Worm (Caenorhabditis elegans) whole organism, mixed stage, embryonic: ENCODE results near the gene R04B5.11.

Experiments used
- M03D4.4 ChIP-seq: sonication (generic microtip); optimal IDR thresholded peaks from 2 replicates; lab custom pipeline; 2017; ENCODE audit warnings: mild to moderate bottlenecking, missing genetic modification characterization, missing compliant biosample characterization
- bed-3 ChIP-seq: fragments of 200-800 bp; sonication (Bioruptor generic); optimal IDR thresholded peaks from 3 replicates; lab custom pipeline; 2018; ENCODE audit warnings: mild to moderate bottlenecking, missing genetic modification characterization, moderate library complexity, missing compliant biosample characterization
- blmp-1 ChIP-seq: fragments of 150-350 bp; optimal IDR thresholded peaks from 2 replicates; lab custom pipeline; 2014; ENCODE audit warnings: missing biosample characterization, missing genetic modification characterization
- ceh-39 ChIP-seq: fragments of 150-350 bp; optimal IDR thresholded peaks from 2 replicates; lab custom pipeline; 2014; ENCODE audit warnings: missing biosample characterization, missing genetic modification characterization
- ceh-43 ChIP-seq: fragments of 200-800 bp; sonication (Bioruptor generic); optimal IDR thresholded peaks from 2 replicates; lab custom pipeline; 2018; ENCODE audit warnings: mild to moderate bottlenecking, missing genetic modification characterization, moderate library complexity, missing compliant biosample characterization
- ceh-83 ChIP-seq: fragments of 200-800 bp; sonication (Bioruptor generic); optimal IDR thresholded peaks from 2 replicates; lab custom pipeline; 2018; ENCODE audit warnings: mild to moderate bottlenecking, missing genetic modification characterization, missing compliant biosample characterization
- ces-1 ChIP-seq: fragments of 150-350 bp; optimal IDR thresholded peaks from 2 replicates; lab custom pipeline; 2014; ENCODE audit warnings: missing biosample characterization, missing genetic modification reagents, missing genetic modification characterization
- cnd-1 ChIP-seq: fragments of 200-800 bp; sonication (Bioruptor generic); optimal IDR thresholded peaks from 2 replicates; lab custom pipeline; 2018; ENCODE audit warnings: mild to moderate bottlenecking, missing genetic modification characterization, missing compliant biosample characterization
- drap-1 ChIP-seq: fragments of 200-800 bp; sonication (Bioruptor generic); optimal IDR thresholded peaks from 3 replicates; lab custom pipeline; 2018; ENCODE audit warnings: mild to moderate bottlenecking, missing genetic modification characterization, missing compliant biosample characterization
- elt-1 ChIP-seq: sonication (generic microtip); optimal IDR thresholded peaks from 2 replicates; lab custom pipeline; 2017; ENCODE audit warnings: missing genetic modification characterization, mild to moderate bottlenecking, missing compliant biosample characterization, antibody characterized with exemption, moderate library complexity, borderline replicate concordance; ENCODE audit not compliant: insufficient read depth
- elt-3 ChIP-seq: fragments of 150-350 bp; optimal IDR thresholded peaks from 2 replicates; lab custom pipeline; 2014; ENCODE audit warnings: missing biosample characterization, missing genetic modification characterization
- flh-1 ChIP-seq: fragments of 200-800 bp; sonication (Bioruptor generic); optimal IDR thresholded peaks from 2 replicates; lab custom pipeline; 2018; ENCODE audit warnings: mild to moderate bottlenecking, missing genetic modification characterization, moderate library complexity, missing compliant biosample characterization
- ham-2 ChIP-seq: fragments of 200-800 bp; sonication (Bioruptor generic); optimal IDR thresholded peaks from 2 replicates; lab custom pipeline; 2018; ENCODE audit warnings: mild to moderate bottlenecking, missing genetic modification characterization, missing compliant biosample characterization
- hlh-1 ChIP-seq: fragments of 150-350 bp; optimal IDR thresholded peaks from 2 replicates; lab custom pipeline; 2014; ENCODE audit warnings: missing biosample characterization, missing genetic modification reagents, missing genetic modification characterization
- lin-13 ChIP-seq: fragments of 150-350 bp; optimal IDR thresholded peaks from 2 replicates; lab custom pipeline; 2014; ENCODE audit warnings: missing biosample characterization, missing genetic modification characterization
- lin-32 ChIP-seq: fragments of 200-800 bp; sonication (Bioruptor generic); optimal IDR thresholded peaks from 2 replicates; lab custom pipeline; 2018; ENCODE audit warnings: mild to moderate bottlenecking, missing genetic modification characterization, missing compliant biosample characterization
- mab-5 ChIP-seq: fragments of 150-350 bp; optimal IDR thresholded peaks from 2 replicates; lab custom pipeline; 2014; ENCODE audit warnings: missing biosample characterization, missing genetic modification characterization
- mls-2 ChIP-seq: sonication (generic microtip); optimal IDR thresholded peaks from 2 replicates; lab custom pipeline; 2016; ENCODE audit warnings: mild to moderate bottlenecking, missing genetic modification characterization, moderate library complexity, missing compliant biosample characterization
- nhr-12 ChIP-seq: fragments of 150-350 bp; optimal IDR thresholded peaks from 2 replicates; lab custom pipeline; 2014; ENCODE audit warnings: missing biosample characterization, missing genetic modification characterization
- nhr-2 ChIP-seq: fragments of 150-350 bp; optimal IDR thresholded peaks from 2 replicates; lab custom pipeline; 2014; ENCODE audit warnings: missing biosample characterization, missing genetic modification characterization
- nhr-237 ChIP-seq: fragments of 150-350 bp; optimal IDR thresholded peaks from 2 replicates; lab custom pipeline; 2014; ENCODE audit warnings: missing biosample characterization, missing genetic modification characterization
- nhr-28 ChIP-seq: fragments of 150-350 bp; optimal IDR thresholded peaks from 2 replicates; lab custom pipeline; 2014; ENCODE audit warnings: missing biosample characterization, missing genetic modification characterization
- nhr-76 ChIP-seq: sonication (generic microtip); optimal IDR thresholded peaks from 2 replicates; lab custom pipeline; 2017; ENCODE audit warnings: missing biosample characterization, missing genetic modification characterization
- pha-4 ChIP-seq: fragments of 150-350 bp; optimal IDR thresholded peaks from 2 replicates; lab custom pipeline; 2018; ENCODE audit warnings: missing biosample characterization, missing genetic modification reagents, missing genetic modification characterization
- sem-2 ChIP-seq: fragments of 200-800 bp; sonication (Bioruptor generic); optimal IDR thresholded peaks from 2 replicates; lab custom pipeline; 2018; ENCODE audit warnings: mild to moderate bottlenecking, missing genetic modification characterization, missing compliant biosample characterization
- snpc-4 ChIP-seq: fragments of 150-350 bp; optimal IDR thresholded peaks from 2 replicates; lab custom pipeline; 2014; ENCODE audit warnings: missing biosample characterization, missing genetic modification characterization
- tbx-8 ChIP-seq: fragments of 200-800 bp; sonication (Bioruptor generic); optimal IDR thresholded peaks from 2 replicates; lab custom pipeline; 2018; ENCODE audit warnings: mild to moderate bottlenecking, missing genetic modification characterization, moderate library complexity, missing compliant biosample characterization
- unc-120 ChIP-seq: sonication (generic microtip); optimal IDR thresholded peaks from 2 replicates; lab custom pipeline; 2017; ENCODE audit warnings: missing genetic modification characterization, missing compliant biosample characterization; ENCODE audit not compliant: poor library complexity, severe bottlenecking
- unc-62 ChIP-seq: fragments of 150-350 bp; optimal IDR thresholded peaks from 2 replicates; lab custom pipeline; 2014; ENCODE audit warnings: missing biosample characterization, missing genetic modification reagents, missing genetic modification characterization
- zip-8 ChIP-seq: fragments of 150-350 bp; optimal IDR thresholded peaks from 2 replicates; lab custom pipeline; 2014; ENCODE audit warnings: missing biosample characterization, missing genetic modification characterization
- ztf-11 ChIP-seq: fragments of 150-350 bp; optimal IDR thresholded peaks from 2 replicates; lab custom pipeline; 2014; ENCODE audit warnings: missing biosample characterization, missing genetic modification characterization

The R04B5.11 gene

ce11 chrV:10081636-10082035, 9.4 kb downstream of the R04B5.11 start, which contains the start of gene nhr-205:
TSS of gene nhr-205 (minus strand) at chrV:10081776.
- TF ChIP-seq nhr-2 (tag; lab: Kevin White, UChicago) (no peak), nhr-76 (tag; lab: Kevin White, UChicago) (no peak), unc-62 (GFP tag; lab: Kevin White, UChicago) (no peak), elt-1 (tag; lab: Kevin White, UChicago) (no peak), M03D4.4 (tag; lab: Kevin White, UChicago) (no peak), tbx-8 (GFP tag; lab: Kevin White, UChicago) (no peak), mab-5 (tag; lab: Kevin White, UChicago) (no peak), ham-2 (no peak), nhr-28 (tag; lab: Kevin White, UChicago) (no peak), ces-1 (GFP tag; lab: Kevin White, UChicago) (no peak), bed-3 (GFP tag; lab: Kevin White, UChicago) (no peak)

- TF ChIP-seq sem-2 (GFP tag; lab: Kevin White, UChicago), result no peak
- no peak for TF ChIP-seq zip-8 (tag; lab: Kevin White, UChicago)
These were observed 10.1 kb downstream of the R04B5.11 start for ce11 chrV:10080905-10081304.

- TF ChIP-seq blmp-1 (tag; lab: Kevin White, UChicago) (no peak), ces-1 (GFP tag; lab: Kevin White, UChicago) (no peak), unc-62 (GFP tag; lab: Kevin White, UChicago) (no peak), ham-2 (no peak), lin-13 (tag; lab: Kevin White, UChicago) (no peak), pha-4 (tag; lab: Kevin White, UChicago) (no peak)
These were observed 12.8 kb downstream of the R04B5.11 start, which contains the start of gene R04B5.1 for ce11 chrV:10078244-10078643. TSS of gene R04B5.1 (minus strand) at chrV:10078344.

- no peak for TF ChIP-seq flh-1 (GFP tag; lab: Kevin White, UChicago)
- no peak for TF ChIP-seq bed-3 (GFP tag; lab: Kevin White, UChicago)
- no peak for TF ChIP-seq ceh-43 (GFP tag; lab: Kevin White, UChicago)
- no peak for TF ChIP-seq elt-3 (tag; lab: Kevin White, UChicago)
- TF ChIP-seq unc-120, result no peak
- no peak for TF ChIP-seq ztf-11 (tag; lab: Kevin White, UChicago)
- TF ChIP-seq hlh-1 (tag; lab: Kevin White, UChicago), result no peak
- no peak for TF ChIP-seq nhr-12 (tag; lab: Kevin White, UChicago)
- no peak for TF ChIP-seq ceh-83
- no peak for TF ChIP-seq sem-2 (GFP tag; lab: Kevin White, UChicago)
- TF ChIP-seq ces-1 (GFP tag; lab: Kevin White, UChicago), result no peak
- no peak for TF ChIP-seq pha-4 (tag; lab: Kevin White, UChicago)
- no peak for TF ChIP-seq lin-13 (tag; lab: Kevin White, UChicago)
- TF ChIP-seq zip-8 (tag; lab: Kevin White, UChicago), result no peak
- no peak for TF ChIP-seq nhr-2 (tag; lab: Kevin White, UChicago)
- TF ChIP-seq nhr-237 (tag; lab: Kevin White, UChicago), result no peak
- no peak for TF ChIP-seq M03D4.4 (tag; lab: Kevin White, UChicago)
- TF ChIP-seq mls-2, result no peak
- no peak for TF ChIP-seq cnd-1
- no peak for TF ChIP-seq lin-32
These were observed 15.6 kb downstream of the R04B5.11 start, which contains the start of gene F57A8.7 for ce11 chrV:10075441-10075840. TSS of gene F57A8.7 (plus strand) at chrV:10075741.

ce11 chrV:10073793-10074192, 17.3 kb downstream of the R04B5.11 start, which contains the start of gene F57A8.6:
TSS of gene F57A8.6 (minus strand) at chrV:10073893.
- TF ChIP-seq nhr-28 (tag; lab: Kevin White, UChicago) (no peak), nhr-2 (tag; lab: Kevin White, UChicago) (no peak), ham-2 (no peak), blmp-1 (tag; lab: Kevin White, UChicago) (no peak), snpc-4 (tag; lab: Kevin White, UChicago) (no peak), ceh-43 (GFP tag; lab: Kevin White, UChicago) (no peak), ceh-39 (tag; lab: Kevin White, UChicago) (no peak), pha-4 (tag; lab: Kevin White, UChicago) (no peak), drap-1 (no peak), elt-1 (tag; lab: Kevin White, UChicago) (no peak), nhr-76 (tag; lab: Kevin White, UChicago) (no peak), lin-32 (no peak), flh-1 (GFP tag; lab: Kevin White, UChicago) (no peak), lin-13 (tag; lab: Kevin White, UChicago) (no peak)
